Worm (Caenorhabditis elegans): ENCODE measurements around the gene T05H10.8.

- TF ChIP-seq nhr-28 (tag; optimal IDR thresholded peaks at IDR 0.05) (no peak), ceh-82 (tag; optimal IDR thresholded peaks at IDR 0.05) (no peak), unc-62 (GFP tag; optimal IDR thresholded peaks at IDR 0.05) (no peak), lin-15B (tag; optimal IDR thresholded peaks at IDR 0.05) (no peak), egl-5 (tag; optimal IDR thresholded peaks at IDR 0.05) (no peak), ztf-11 (tag; optimal IDR thresholded peaks at IDR 0.05) (no peak), fkh-10 (GFP tag; optimal IDR thresholded peaks at IDR 0.05) (no peak), nfya-1 (tag; optimal IDR thresholded peaks at IDR 0.05; ENCODE audit: insufficient read depth) (no peak), ceh-9 (tag; optimal IDR thresholded peaks at IDR 0.05) (no peak)
Measured at ce11 chrII:8093283-8093682, 34.4 kb downstream of the T05H10.8 start.
